Fruit fly (Drosophila melanogaster): ENCODE results near the gene CG13046.

CG13046 gene

DNA sequence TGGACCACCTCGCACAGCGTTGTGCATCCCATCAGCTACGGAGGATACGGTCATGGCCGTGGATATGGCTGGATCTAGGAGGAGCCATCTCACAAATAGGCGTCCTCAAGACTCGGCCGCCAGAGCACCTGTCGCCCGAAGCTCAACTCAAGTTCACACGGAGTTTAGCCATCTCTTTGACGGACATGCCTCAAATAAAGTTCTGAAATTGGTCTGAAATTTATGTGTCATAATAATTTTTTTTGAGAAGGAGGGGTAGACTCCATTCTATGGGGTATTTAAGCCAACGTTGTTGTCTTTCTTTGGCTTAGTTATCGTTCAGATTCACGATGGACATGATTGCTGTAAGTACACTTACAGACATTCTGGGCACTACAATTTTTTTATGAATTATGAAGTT is 25.2 kb downstream of the CG13046 start, which contains the start of gene CG13070:
Gene CG13070 (plus strand): TSS at position 301 of the 400 bp plus-strand sequence.
- TF ChIP-seq Abd-B (GFP tag; optimal IDR thresholded peaks at IDR 0.05) (no peak), sv (GFP tag; optimal IDR thresholded peaks at IDR 0.05) (no peak), N (GFP tag; optimal IDR thresholded peaks at IDR 0.05) (no peak), fru (GFP tag; optimal IDR thresholded peaks at IDR 0.05) (no peak), Sp1 (GFP tag; optimal IDR thresholded peaks at IDR 0.05) (no peak), jim (GFP tag; optimal IDR thresholded peaks at IDR 0.05) (no peak), ey (GFP tag; optimal IDR thresholded peaks at IDR 0.05) (no peak), dsf (GFP tag; optimal IDR thresholded peaks at IDR 0.05; ENCODE audit: borderline replicate concordance) (no peak), CG32264 (GFP tag; optimal IDR thresholded peaks at IDR 0.05) (no peak), rgr (GFP tag; optimal IDR thresholded peaks at IDR 0.05) (no peak), lola (GFP tag; optimal IDR thresholded peaks at IDR 0.05) (no peak), Mio (GFP tag; optimal IDR thresholded peaks at IDR 0.05) (no peak), Dfd (GFP tag; optimal IDR thresholded peaks at IDR 0.05) (no peak)

DNA sequence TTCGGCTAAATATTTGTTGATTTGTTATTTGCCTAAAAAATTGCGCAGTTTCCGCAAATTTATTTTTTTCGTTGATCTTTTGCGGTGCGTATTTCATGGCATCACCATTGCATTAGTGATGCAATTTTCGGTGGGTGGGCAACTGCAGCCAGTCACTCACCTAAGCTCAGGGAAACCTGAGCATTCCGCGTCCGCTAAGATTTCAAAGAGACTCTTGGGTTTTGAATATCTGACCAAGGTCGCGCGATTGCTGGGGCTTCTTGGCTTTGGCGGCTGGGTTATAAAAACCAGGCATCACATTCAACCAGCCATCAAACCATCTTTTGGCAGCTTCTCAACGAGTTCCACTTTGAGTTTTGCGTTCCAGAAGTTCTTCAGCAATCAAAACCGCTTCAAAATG is 25.8 kb downstream of the CG13046 start, which contains the start of gene CG13071:
Gene CG13071 (plus strand): TSS at position 301 of the 400 bp plus-strand sequence.
- TF ChIP-seq CrebA (GFP tag; optimal IDR thresholded peaks at IDR 0.05; ENCODE audit: borderline replicate concordance) (no peak), woc (GFP tag; optimal IDR thresholded peaks at IDR 0.05) (no peak), Hnf4 (GFP tag; optimal IDR thresholded peaks at IDR 0.05) (no peak), Abd-B (GFP tag; optimal IDR thresholded peaks at IDR 0.05) (no peak), lola (GFP tag; optimal IDR thresholded peaks at IDR 0.05) (no peak), br (GFP tag; optimal IDR thresholded peaks at IDR 0.05) (no peak), pan (optimal IDR thresholded peaks at IDR 0.05) (no peak), fru (GFP tag; optimal IDR thresholded peaks at IDR 0.05) (no peak), h (GFP tag; optimal IDR thresholded peaks at IDR 0.05) (no peak), brk (GFP tag; optimal IDR thresholded peaks at IDR 0.05) (no peak), dl (GFP tag; optimal IDR thresholded peaks at IDR 0.05; ENCODE audit: insufficient read depth in 1 of 2, partially characterized antibody in 2 of 2) (no peak), sage (GFP tag; optimal IDR thresholded peaks at IDR 0.05) (no peak), Mio (GFP tag; optimal IDR thresholded peaks at IDR 0.05) (no peak), ey (GFP tag; optimal IDR thresholded peaks at IDR 0.05) (no peak), tai (GFP tag; optimal IDR thresholded peaks at IDR 0.05) (no peak), sv (GFP tag; optimal IDR thresholded peaks at IDR 0.05) (no peak)

DNA sequence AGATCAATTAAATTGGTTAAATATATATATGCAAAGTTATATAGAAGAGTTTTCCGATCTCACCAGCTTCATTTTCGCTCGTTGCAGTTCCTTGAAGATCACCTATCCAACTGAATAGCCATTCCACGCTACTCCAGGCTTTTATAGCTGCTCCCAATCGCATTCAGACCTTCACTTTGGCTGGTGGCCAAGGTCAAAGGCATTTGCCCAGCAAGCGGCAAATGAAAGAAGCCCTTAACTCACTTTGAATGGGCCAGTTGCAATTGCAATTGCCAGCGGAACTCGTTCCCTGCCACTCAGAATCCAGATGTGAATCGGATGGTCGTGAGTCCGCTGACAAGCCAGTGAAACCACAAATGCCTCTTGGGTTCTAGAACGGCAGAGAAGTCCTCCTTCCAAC is 26.7 kb downstream of the CG13046 start, which contains the start of gene CG34247:
Gene CG34247 (minus strand): TSS at position 101 of the 400 bp plus-strand sequence.
- no peak for TF ChIP-seq pan (optimal IDR thresholded peaks at IDR 0.05)
- TF ChIP-seq dl (GFP tag; optimal IDR thresholded peaks at IDR 0.05; ENCODE audit: insufficient read depth in 1 of 2, partially characterized antibody in 2 of 2): no peak
- TF ChIP-seq jim (GFP tag; optimal IDR thresholded peaks at IDR 0.05): no peak
- TF ChIP-seq Sp1 (GFP tag; optimal IDR thresholded peaks at IDR 0.05): no peak
- TF ChIP-seq Jra (GFP tag; optimal IDR thresholded peaks at IDR 0.05): no peak
- no peak for TF ChIP-seq GATAd (GFP tag; optimal IDR thresholded peaks at IDR 0.05)
- no peak for TF ChIP-seq ey (GFP tag; optimal IDR thresholded peaks at IDR 0.05)
- no peak for TF ChIP-seq psq (GFP tag; optimal IDR thresholded peaks at IDR 0.05)
- TF ChIP-seq dmrt93B (GFP tag; optimal IDR thresholded peaks at IDR 0.05): no peak
- TF ChIP-seq foxo (GFP tag; optimal IDR thresholded peaks at IDR 0.05): no peak
- no peak for TF ChIP-seq fru (GFP tag; optimal IDR thresholded peaks at IDR 0.05)
- no peak for TF ChIP-seq usp (GFP tag; optimal IDR thresholded peaks at IDR 0.05)
- TF ChIP-seq Mio (GFP tag; optimal IDR thresholded peaks at IDR 0.05): no peak
- TF ChIP-seq Abd-B (GFP tag; optimal IDR thresholded peaks at IDR 0.05): no peak
- no peak for TF ChIP-seq lola (GFP tag; optimal IDR thresholded peaks at IDR 0.05)

DNA sequence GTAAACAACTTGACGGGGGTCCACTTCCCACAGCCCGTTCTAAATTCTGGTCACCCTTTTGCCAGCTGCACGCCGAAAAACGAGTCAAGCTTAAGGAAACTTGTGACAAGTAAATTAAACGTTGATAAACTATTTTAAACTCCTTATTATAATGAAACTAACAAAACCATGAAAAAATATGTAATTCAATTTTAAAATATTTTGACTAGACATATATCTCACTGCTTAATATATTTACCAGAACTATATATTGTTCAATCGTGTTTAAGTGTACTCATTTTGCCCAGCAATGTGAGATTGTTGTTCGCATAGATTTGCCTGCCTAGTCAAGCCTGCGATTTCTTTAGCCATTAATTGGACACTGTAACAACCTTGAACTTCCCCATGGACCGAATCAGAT is 28.7 kb downstream of the CG13046 start, which contains the start of gene CG13053:
Gene CG13053 (minus strand): TSS at position 171 of the 400 bp plus-strand sequence.
- TF ChIP-seq GATAd (GFP tag; optimal IDR thresholded peaks at IDR 0.05): no peak
- no peak for TF ChIP-seq fru (GFP tag; optimal IDR thresholded peaks at IDR 0.05)
- no peak for TF ChIP-seq Rel (GFP tag; optimal IDR thresholded peaks at IDR 0.05)
- no peak for TF ChIP-seq Rel (tag; optimal IDR thresholded peaks at IDR 0.05)
- TF ChIP-seq Hr83 (GFP tag; optimal IDR thresholded peaks at IDR 0.05; ENCODE audit: poor library complexity, severe bottlenecking): no peak
- no peak for TF ChIP-seq rgr (GFP tag; optimal IDR thresholded peaks at IDR 0.05)
- TF ChIP-seq dl (GFP tag; optimal IDR thresholded peaks at IDR 0.05; ENCODE audit: insufficient read depth in 1 of 2, partially characterized antibody in 2 of 2): no peak
- TF ChIP-seq N (GFP tag; optimal IDR thresholded peaks at IDR 0.05): no peak
- TF ChIP-seq br (GFP tag; optimal IDR thresholded peaks at IDR 0.05): no peak
- no peak for TF ChIP-seq usp (GFP tag; optimal IDR thresholded peaks at IDR 0.05)
- TF ChIP-seq psq (GFP tag; optimal IDR thresholded peaks at IDR 0.05): no peak
- no peak for TF ChIP-seq Hnf4 (GFP tag; optimal IDR thresholded peaks at IDR 0.05)
- no peak for TF ChIP-seq CG32264 (GFP tag; optimal IDR thresholded peaks at IDR 0.05)
- TF ChIP-seq CrebA (GFP tag; optimal IDR thresholded peaks at IDR 0.05; ENCODE audit: borderline replicate concordance): no peak
- TF ChIP-seq pan (optimal IDR thresholded peaks at IDR 0.05): no peak
- no peak for TF ChIP-seq ey (GFP tag; optimal IDR thresholded peaks at IDR 0.05)
- no peak for TF ChIP-seq jim (GFP tag; optimal IDR thresholded peaks at IDR 0.05)
- TF ChIP-seq Vsx2 (GFP tag; optimal IDR thresholded peaks at IDR 0.05; ENCODE audit: partially characterized antibody): no peak
- TF ChIP-seq Hr78 (GFP tag; optimal IDR thresholded peaks at IDR 0.05): no peak
- TF ChIP-seq OdsH (GFP tag; optimal IDR thresholded peaks at IDR 0.05): no peak
- no peak for TF ChIP-seq woc (GFP tag; optimal IDR thresholded peaks at IDR 0.05)

Data from whole organism, wandering third instar larva.